Fruit fly (Drosophila melanogaster) whole organism, embryonic: Measurements from ENCODE around the gene Rab26.
A peak's percentile ranks its signal among the peaks of the same experiment; 100 is the strongest.

Experiments
- Abd-B ChIP-seq: fragments of 200-800 bp; sonication (Bioruptor generic); optimal IDR thresholded peaks from 2 replicates; lab custom pipeline; 2018; ENCODE audit warnings: missing biosample characterization, mild to moderate bottlenecking, missing genetic modification characterization, moderate library complexity
- Blimp-1 ChIP-seq: fragments of 200-800 bp; sonication (Bioruptor generic); optimal IDR thresholded peaks from 3 replicates; lab custom pipeline; 2018; ENCODE audit warnings: missing biosample characterization, missing genetic modification characterization, mild to moderate bottlenecking, moderate library complexity, missing genetic modification reagents
- CG11456 ChIP-seq: fragments of 200-800 bp; sonication (Bioruptor generic); IDR thresholded peaks from 3 replicates; pipeline ENCODE4 v1.3.6; 2022; ENCODE audit warnings: missing biosample characterization, missing genetic modification characterization
- CG12104 ChIP-seq: fragments of 200-800 bp; sonication (Bioruptor generic); optimal IDR thresholded peaks from 3 replicates; lab custom pipeline; 2016; ENCODE audit warnings: missing biosample characterization, missing genetic modification characterization
- CG12236 ChIP-seq: fragments of 200-800 bp; sonication (Bioruptor generic); optimal IDR thresholded peaks from 2 replicates; lab custom pipeline; 2016; ENCODE audit warnings: missing biosample characterization, missing genetic modification characterization
- CG12391 ChIP-seq: fragments of 200-800 bp; sonication (Bioruptor generic); optimal IDR thresholded peaks from 3 replicates; lab custom pipeline; 2018; ENCODE audit warnings: missing biosample characterization, mild to moderate bottlenecking, missing genetic modification characterization, moderate library complexity
- CG13775 ChIP-seq: fragments of 200-800 bp; sonication (Bioruptor generic); optimal IDR thresholded peaks from 3 replicates; lab custom pipeline; 2017; ENCODE audit warnings: missing biosample characterization, mild to moderate bottlenecking, missing genetic modification characterization
- CG15601 ChIP-seq: fragments of 200-800 bp; sonication (Bioruptor generic); optimal IDR thresholded peaks from 3 replicates; lab custom pipeline; 2019; ENCODE audit warnings: missing biosample characterization, mild to moderate bottlenecking, missing genetic modification characterization, moderate library complexity
- CG1602 ChIP-seq: fragments of 200-800 bp; sonication (Bioruptor generic); optimal IDR thresholded peaks from 3 replicates; lab custom pipeline; 2016; ENCODE audit warnings: missing biosample characterization, missing genetic modification characterization
- CG16813 ChIP-seq: fragments of 200-800 bp; sonication (Bioruptor generic); IDR thresholded peaks from 3 replicates; pipeline ENCODE4 v1.3.6; 2022; ENCODE audit warnings: missing biosample characterization, missing genetic modification characterization; ENCODE audit not compliant: partially characterized antibody
- CG16815 ChIP-seq: fragments of 200-800 bp; sonication (Bioruptor generic); optimal IDR thresholded peaks from 3 replicates; lab custom pipeline; 2017; ENCODE audit warnings: missing biosample characterization, mild to moderate bottlenecking, missing genetic modification characterization
- CG17359 ChIP-seq: fragments of 200-800 bp; sonication (Bioruptor generic); optimal IDR thresholded peaks from 3 replicates; lab custom pipeline; 2018; ENCODE audit warnings: missing biosample characterization, mild to moderate bottlenecking, missing genetic modification characterization, moderate library complexity
- CG1832 ChIP-seq: fragments of 200-800 bp; sonication (Bioruptor generic); optimal IDR thresholded peaks from 2 replicates; lab custom pipeline; 2017; ENCODE audit warnings: missing biosample characterization, mild to moderate bottlenecking, missing genetic modification characterization, inconsistent platforms
- CG30431 ChIP-seq: fragments of 200-800 bp; sonication (Bioruptor generic); optimal IDR thresholded peaks from 2 replicates; lab custom pipeline; 2017; ENCODE audit warnings: missing biosample characterization, missing genetic modification characterization
- CG31441 ChIP-seq: fragments of 200-800 bp; sonication (Bioruptor generic); IDR thresholded peaks from 2 replicates; pipeline ENCODE4 v1.3.6; 2022; ENCODE audit warnings: missing biosample characterization, missing genetic modification characterization
- CG3281 ChIP-seq: fragments of 200-800 bp; sonication (Bioruptor generic); optimal IDR thresholded peaks from 3 replicates; lab custom pipeline; 2017; ENCODE audit warnings: missing biosample characterization, mild to moderate bottlenecking, missing genetic modification characterization
- CG34422 ChIP-seq: fragments of 200-800 bp; sonication (Bioruptor generic); IDR thresholded peaks from 3 replicates; pipeline ENCODE4 v1.3.6; 2022; ENCODE audit warnings: missing biosample characterization, missing genetic modification characterization
- CG3995 ChIP-seq: fragments of 200-800 bp; sonication (Bioruptor generic); optimal IDR thresholded peaks from 3 replicates; lab custom pipeline; 2016; ENCODE audit warnings: missing biosample characterization, missing genetic modification characterization
- CG5180 ChIP-seq: fragments of 200-800 bp; sonication (Bioruptor generic); optimal IDR thresholded peaks from 3 replicates; lab custom pipeline; 2017; ENCODE audit warnings: missing biosample characterization, missing genetic modification characterization, mild to moderate bottlenecking, moderate library complexity, missing genetic modification reagents
- CG6254 ChIP-seq: fragments of 200-800 bp; sonication (Bioruptor generic); optimal IDR thresholded peaks from 3 replicates; lab custom pipeline; 2017; ENCODE audit warnings: mild to moderate bottlenecking, missing biosample characterization, missing genetic modification reagents, missing genetic modification characterization
- CG6689 ChIP-seq: fragments of 200-800 bp; sonication (Bioruptor generic); IDR thresholded peaks from 2 replicates; pipeline ENCODE4 v1.3.6; 2022; ENCODE audit warnings: missing biosample characterization, missing genetic modification characterization
- Dip3 ChIP-seq: fragments of 200-800 bp; sonication (Bioruptor generic); optimal IDR thresholded peaks from 3 replicates; lab custom pipeline; 2016; ENCODE audit warnings: missing biosample characterization, missing genetic modification characterization
- Dll ChIP-seq: fragments of 200-800 bp; sonication (Bioruptor generic); IDR thresholded peaks from 4 replicates; pipeline ENCODE4 v1.3.6; 2022; ENCODE audit warnings: missing biosample characterization, missing genetic modification characterization; ENCODE audit not compliant: partially characterized antibody
- ERR ChIP-seq: fragments of 200-800 bp; sonication (Bioruptor generic); optimal IDR thresholded peaks from 2 replicates; lab custom pipeline; 2016; ENCODE audit warnings: missing biosample characterization, missing genetic modification characterization
- HHEX ChIP-seq: fragments of 200-800 bp; sonication (Bioruptor generic); optimal IDR thresholded peaks from 3 replicates; lab custom pipeline; 2017; ENCODE audit warnings: missing biosample characterization, mild to moderate bottlenecking, missing genetic modification characterization, missing genetic modification reagents
- HmgD ChIP-seq: fragments of 200-800 bp; sonication (Bioruptor generic); optimal IDR thresholded peaks from 3 replicates; lab custom pipeline; 2016; ENCODE audit warnings: missing biosample characterization, missing genetic modification characterization
- Hr51 ChIP-seq, 2 experiments: fragments of 200-800 bp; sonication (Bioruptor generic); optimal IDR thresholded peaks; 2 replicates in 1 of 2; 3 replicates in 1 of 2; lab custom pipeline; 2016 to 2018; ENCODE audit warnings: missing biosample characterization in 2 of 2, missing genetic modification characterization in 2 of 2, mild to moderate bottlenecking in 1 of 2, moderate library complexity in 1 of 2
- Lhr ChIP-seq: fragments of 200-800 bp; sonication (Bioruptor generic); optimal IDR thresholded peaks from 3 replicates; lab custom pipeline; 2017; ENCODE audit warnings: mild to moderate bottlenecking, missing biosample characterization, missing genetic modification reagents, missing genetic modification characterization
- Med ChIP-seq: fragments of 200-800 bp; sonication (Bioruptor generic); peaks from one replicate; lab custom pipeline; 2016; ENCODE audit warnings: missing biosample characterization, missing genetic modification characterization, mild to moderate bottlenecking, inconsistent platforms, moderate library complexity
- Meics ChIP-seq: fragments of 200-800 bp; sonication (Bioruptor generic); optimal IDR thresholded peaks from 2 replicates; lab custom pipeline; 2017; ENCODE audit warnings: missing biosample characterization, mild to moderate bottlenecking, missing genetic modification characterization
- Mrtf ChIP-seq: fragments of 200-800 bp; sonication (Bioruptor generic); IDR thresholded peaks from 3 replicates; pipeline ENCODE4 v1.3.6; 2022; ENCODE audit warnings: missing biosample characterization, missing genetic modification characterization
- NK7.1 ChIP-seq: fragments of 200-800 bp; sonication (Bioruptor generic); optimal IDR thresholded peaks from 3 replicates; lab custom pipeline; 2016; ENCODE audit warnings: missing biosample characterization, missing genetic modification characterization
- Nf-YC ChIP-seq: fragments of 200-800 bp; optimal IDR thresholded peaks from 3 replicates; lab custom pipeline; 2019; ENCODE audit warnings: missing biosample characterization, mild to moderate bottlenecking, missing genetic modification characterization, moderate library complexity
- cwo ChIP-seq: fragments of 200-800 bp; sonication (Bioruptor generic); optimal IDR thresholded peaks from 3 replicates; lab custom pipeline; 2017; ENCODE audit warnings: missing biosample characterization, missing genetic modification characterization, mild to moderate bottlenecking, moderate library complexity, missing genetic modification reagents
- dan ChIP-seq: fragments of 200-800 bp; sonication (Bioruptor generic); IDR thresholded peaks from 2 replicates; pipeline ENCODE4 v1.3.6; 2022; ENCODE audit warnings: missing biosample characterization, missing genetic modification characterization
- gt ChIP-seq: fragments of 200-800 bp; sonication (Bioruptor generic); IDR thresholded peaks from 2 replicates; pipeline ENCODE4 v1.3.6; 2022; ENCODE audit warnings: missing biosample characterization, missing genetic modification characterization
- ham ChIP-seq: fragments of 200-800 bp; sonication (Bioruptor generic); IDR thresholded peaks from 2 replicates; pipeline ENCODE4 v1.3.6; 2022; ENCODE audit warnings: missing biosample characterization, missing genetic modification characterization
- jumu ChIP-seq: fragments of 200-800 bp; sonication (Bioruptor generic); optimal IDR thresholded peaks from 3 replicates; lab custom pipeline; 2016; ENCODE audit warnings: missing biosample characterization, missing genetic modification characterization
- oc ChIP-seq: fragments of 200-800 bp; sonication (Bioruptor generic); optimal IDR thresholded peaks from 2 replicates; lab custom pipeline; 2018; ENCODE audit warnings: missing biosample characterization, mild to moderate bottlenecking, missing genetic modification characterization, moderate library complexity
- otp ChIP-seq: fragments of 200-800 bp; sonication (Bioruptor generic); IDR thresholded peaks from 3 replicates; pipeline ENCODE4, ENCODE4 v1.3.6; 2022; ENCODE audit warnings: missing biosample characterization, missing genetic modification characterization
- pnt ChIP-seq: fragments of 200-800 bp; sonication (Bioruptor generic); optimal IDR thresholded peaks from 3 replicates; lab custom pipeline; 2016; ENCODE audit warnings: missing biosample characterization, missing genetic modification characterization
- ranshi ChIP-seq: fragments of 200-800 bp; sonication (Bioruptor generic); IDR thresholded peaks from 2 replicates; pipeline ENCODE4 v1.3.6; 2022; ENCODE audit warnings: missing biosample characterization, missing genetic modification characterization
- seq ChIP-seq: fragments of 200-800 bp; sonication (Bioruptor generic); IDR thresholded peaks from 2 replicates; pipeline ENCODE4 v1.3.6; 2022; ENCODE audit warnings: missing biosample characterization, missing genetic modification characterization
- shn ChIP-seq: fragments of 200-800 bp; sonication (Bioruptor generic); optimal IDR thresholded peaks from 3 replicates; lab custom pipeline; 2016; ENCODE audit warnings: missing biosample characterization, missing genetic modification characterization
- slp2 ChIP-seq: fragments of 200-800 bp; sonication (Bioruptor generic); optimal IDR thresholded peaks from 2 replicates; lab custom pipeline; 2016; ENCODE audit warnings: missing biosample characterization, missing genetic modification characterization
- ssp ChIP-seq: fragments of 200-800 bp; sonication (Bioruptor generic); IDR thresholded peaks from 2 replicates; pipeline ENCODE4 v1.3.6; 2022; ENCODE audit warnings: missing biosample characterization, missing genetic modification characterization
- tio ChIP-seq: fragments of 200-800 bp; sonication (Bioruptor generic); optimal IDR thresholded peaks from 2 replicates; lab custom pipeline; 2017; ENCODE audit warnings: missing biosample characterization, missing genetic modification characterization, inconsistent platforms
- tna ChIP-seq: fragments of 200-800 bp; sonication (Bioruptor generic); IDR thresholded peaks from 2 replicates; pipeline ENCODE4 v1.3.6; 2022; ENCODE audit warnings: missing biosample characterization, missing genetic modification characterization; ENCODE audit not compliant: partially characterized antibody
- toy ChIP-seq: fragments of 200-800 bp; sonication (Bioruptor generic); IDR thresholded peaks from 2 replicates; pipeline ENCODE4 v1.3.6; 2022; ENCODE audit warnings: missing biosample characterization, missing genetic modification characterization
- ttk ChIP-seq: fragments of 200-800 bp; sonication (Bioruptor generic); IDR thresholded peaks from 2 replicates; pipeline ENCODE4 v2.1.2; 2022; ENCODE audit warnings: missing biosample characterization, missing genetic modification characterization

Gene Rab26

DNA sequence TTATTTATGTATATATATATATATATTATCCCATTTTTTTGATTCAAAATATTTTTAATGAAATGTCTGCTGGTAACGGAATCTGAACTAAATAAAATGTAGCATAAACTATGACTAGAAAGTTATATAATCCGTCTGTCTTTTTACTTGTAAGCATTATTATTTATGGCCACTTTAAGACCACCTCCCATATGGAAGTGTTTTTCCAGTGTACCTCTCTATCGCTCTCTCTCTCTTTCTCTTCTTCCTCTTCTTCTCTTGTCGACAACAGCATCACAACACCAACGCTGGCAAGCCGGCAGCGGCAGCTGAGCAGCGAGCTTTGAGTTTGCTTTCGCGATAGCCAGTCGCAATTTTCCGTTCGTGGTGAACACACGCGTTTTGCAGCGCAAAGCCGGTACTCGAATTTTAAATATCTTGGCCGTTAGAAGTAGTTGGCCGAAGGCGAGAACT, 63.6 kb downstream of the Rab26 start, which contains the start of gene rgn (continued):
- peak; percentile 43 for TF ChIP-seq Blimp-1 (GFP tag; lab: Kevin White, UChicago)
- TF ChIP-seq CG1832 (GFP tag; lab: Kevin White, UChicago), result peak; percentile 21
- TF ChIP-seq CG12236 (GFP tag; lab: Kevin White, UChicago), result no peak
- peak; percentile 64; the same call in 1 of the 2 replicates for TF ChIP-seq ranshi (GFP tag; lab: Robert Waterston, UW)
- peak; percentile 53; the same call in 1 of the 2 replicates for TF ChIP-seq ttk (GFP tag; lab: Robert Waterston, UW)
- TF ChIP-seq shn, result peak; percentile 48
- TF ChIP-seq HmgD, result peak; percentile 3
- TF ChIP-seq ssp, result peak; percentile 33; the same call in 1 of the 2 replicates
- TF ChIP-seq dan (GFP tag; lab: Robert Waterston, UW), result no peak
- no peak for TF ChIP-seq Dll (GFP tag; lab: Robert Waterston, UW)
- TF ChIP-seq gt, result no peak
- TF ChIP-seq otp (GFP tag; lab: Robert Waterston, UW), result 0 out of 3 replicates have a peak, but pooled peaks have one; percentile 51
- TF ChIP-seq seq (GFP tag; lab: Robert Waterston, UW), result peak; percentile 71
- TF ChIP-seq Mrtf (GFP tag; lab: Robert Waterston, UW), result peak; percentile 73; the same call in 2 of the 3 replicates
- peak; percentile 50 for TF ChIP-seq CG5180 (GFP tag; lab: Kevin White, UChicago)
- TF ChIP-seq CG15601 (tag; lab: Kevin White, UChicago), result no peak
- TF ChIP-seq Abd-B (GFP tag; lab: Kevin White, UChicago), result peak; percentile 69
- TF ChIP-seq CG30431 (GFP tag; lab: Kevin White, UChicago), result peak; percentile 55
- no peak for TF ChIP-seq slp2 (GFP tag; lab: Kevin White, UChicago)
- TF ChIP-seq jumu (GFP tag; lab: Kevin White, UChicago), result peak; percentile 47
- TF ChIP-seq Nf-YC, result peak; percentile 63
- 0 out of 2 replicates have a peak, but pooled peaks have one; percentile 31 for TF ChIP-seq toy (GFP tag; lab: Robert Waterston, UW)
- peak in 1 of 2 experiments; percentile 88 for TF ChIP-seq Hr51 (GFP tag; optimal IDR thresholded peaks at IDR 0.05; lab: Kevin White, UChicago)
- peak; percentile 3 for TF ChIP-seq ERR (GFP tag; lab: Kevin White, UChicago)
- TF ChIP-seq CG12104 (GFP tag; lab: Kevin White, UChicago), result peak; percentile 65
- no peak for TF ChIP-seq CG6254
- peak; percentile 33 for TF ChIP-seq Dip3 (GFP tag; lab: Kevin White, UChicago)
- TF ChIP-seq CG17359 (tag; lab: Kevin White, UChicago), result peak; percentile 70
- TF ChIP-seq NK7.1 (GFP tag; lab: Kevin White, UChicago), result peak; percentile 28
- TF ChIP-seq tna (GFP tag; lab: Robert Waterston, UW), result no peak
- peak; percentile 94 for TF ChIP-seq Med
- no peak for TF ChIP-seq Lhr (GFP tag; lab: Kevin White, UChicago)
- peak; percentile 77 for TF ChIP-seq CG31441 (GFP tag; lab: Robert Waterston, UW)
- peak; percentile 79 for TF ChIP-seq CG11456 (GFP tag; lab: Robert Waterston, UW)
- peak; percentile 56 for TF ChIP-seq tio (GFP tag; lab: Kevin White, UChicago)
- TF ChIP-seq CG12391 (tag; lab: Kevin White, UChicago), result peak; percentile 77
- TF ChIP-seq CG16815 (GFP tag; lab: Kevin White, UChicago), result peak; percentile 54
- no peak for TF ChIP-seq CG16813 (GFP tag; lab: Robert Waterston, UW)
- TF ChIP-seq pnt (GFP tag; lab: Kevin White, UChicago), result peak; percentile 54
- TF ChIP-seq oc (tag; lab: Kevin White, UChicago), result peak; percentile 55
- TF ChIP-seq ham (GFP tag; lab: Robert Waterston, UW), result 0 out of 2 replicates have a peak, but pooled peaks have one; percentile 45
- TF ChIP-seq CG3995 (GFP tag; lab: Kevin White, UChicago), result no peak
- peak; percentile 82 for TF ChIP-seq cwo
- peak; percentile 82 for TF ChIP-seq HHEX (GFP tag; lab: Kevin White, UChicago)
- peak; percentile 71; the same call in 1 of the 3 replicates for TF ChIP-seq CG34422 (GFP tag; lab: Robert Waterston, UW)
- peak; percentile 77 for TF ChIP-seq CG13775
- TF ChIP-seq CG1602 (GFP tag; lab: Kevin White, UChicago), result peak; percentile 67
- peak; percentile 92 for TF ChIP-seq Meics
- peak; percentile 75 for TF ChIP-seq CG6689 (GFP tag; lab: Robert Waterston, UW)
- TF ChIP-seq CG3281, result peak; percentile 92
